Worm (Caenorhabditis elegans) whole organism, L4/young adult: ENCODE measurements around the gene Y39B6A.7.

Experiments
- W03F9.2 ChIP-seq: fragments of 150-350 bp; optimal IDR thresholded peaks from 2 replicates; lab custom pipeline; 2014; ENCODE audit warnings: missing biosample characterization, missing genetic modification characterization
- dao-5 ChIP-seq: sonication (generic microtip); optimal IDR thresholded peaks from 2 replicates; lab custom pipeline; 2016; ENCODE audit warnings: missing genotype, missing genetic modification characterization, moderate library complexity, missing compliant biosample characterization
- him-1 ChIP-seq: sonication (generic microtip); optimal IDR thresholded peaks from 2 replicates; lab custom pipeline; 2016; ENCODE audit warnings: missing genotype, missing genetic modification reagents, missing genetic modification characterization, missing compliant biosample characterization

- TF ChIP-seq W03F9.2 (tag; lab: Kevin White, UChicago) (no peak), dao-5 (tag; lab: Kevin White, UChicago) (peak; percentile 50), him-1 (peak; percentile 49)
Observed at ce11 chrV:19125812-19126211, 23.1 kb downstream of the Y39B6A.7 start.
